Worm (Caenorhabditis elegans) whole organism, young adult: Measurements from ENCODE around the gene mob-2.

ENCODE experiments used
- C17E4.6 ChIP-seq: fragments of 200-800 bp; sonication (Bioruptor generic); IDR thresholded peaks from 2 replicates; pipeline ENCODE4 v1.3.6; 2022; ENCODE audit warnings: missing genetic modification reagents, missing genetic modification characterization, missing compliant biosample characterization
- F23B12.7 ChIP-seq: sonication (generic microtip); optimal IDR thresholded peaks from 2 replicates; lab custom pipeline; 2017; ENCODE audit warnings: missing genetic modification characterization, mild to moderate bottlenecking, missing compliant biosample characterization, antibody characterized with exemption, moderate library complexity; ENCODE audit not compliant: insufficient read depth
- F33H1.4 ChIP-seq: fragments of 200-800 bp; sonication (Bioruptor generic); IDR thresholded peaks from 2 replicates; pipeline ENCODE4 v1.3.6; 2022; ENCODE audit warnings: missing genetic modification reagents, missing genetic modification characterization, missing compliant biosample characterization
- F37B4.10 ChIP-seq: fragments of 200-800 bp; sonication (Bioruptor generic); IDR thresholded peaks from 2 replicates; pipeline ENCODE4 v1.3.6; 2022; ENCODE audit warnings: missing genetic modification characterization, missing compliant biosample characterization
- F39B2.1 ChIP-seq: fragments of 200-800 bp; sonication (Bioruptor generic); IDR thresholded peaks from 2 replicates; pipeline ENCODE4 v1.3.6; 2022; ENCODE audit warnings: missing genetic modification reagents, missing genetic modification characterization, missing compliant biosample characterization
- F52B5.7 ChIP-seq: sonication (generic microtip); optimal IDR thresholded peaks from 2 replicates; lab custom pipeline; 2016; ENCODE audit warnings: mild to moderate bottlenecking, missing genetic modification characterization, missing compliant biosample characterization
- T07F8.4 ChIP-seq: sonication (generic microtip); optimal IDR thresholded peaks from 2 replicates; lab custom pipeline; 2016; ENCODE audit warnings: mild to moderate bottlenecking, missing genetic modification characterization, moderate library complexity, missing compliant biosample characterization
- T26A5.8 ChIP-seq: sonication (generic microtip); optimal IDR thresholded peaks from 2 replicates; lab custom pipeline; 2016; ENCODE audit warnings: missing genetic modification characterization, missing compliant biosample characterization
- ZK185.1 ChIP-seq: sonication (generic microtip); optimal IDR thresholded peaks from 2 replicates; lab custom pipeline; 2016; ENCODE audit warnings: mild to moderate bottlenecking, missing genetic modification characterization, missing compliant biosample characterization; ENCODE audit not compliant: poor library complexity, severe bottlenecking
- akir-1 ChIP-seq: fragments of 200-800 bp; sonication (Bioruptor generic); optimal IDR thresholded peaks from 2 replicates; lab custom pipeline; 2018; ENCODE audit warnings: mild to moderate bottlenecking, missing genetic modification characterization, moderate library complexity, missing compliant biosample characterization
- aptf-3 ChIP-seq: fragments of 200-800 bp; sonication (Bioruptor generic); IDR thresholded peaks from 2 replicates; pipeline ENCODE4 v1.3.6; 2022; ENCODE audit warnings: missing genetic modification characterization, missing compliant biosample characterization
- bed-1 ChIP-seq: fragments of 200-800 bp; sonication (Bioruptor generic); IDR thresholded peaks from 2 replicates; pipeline ENCODE4 v1.3.6; 2022; ENCODE audit warnings: missing genetic modification reagents, missing genetic modification characterization, missing compliant biosample characterization
- bed-2 ChIP-seq: fragments of 200-800 bp; sonication (Bioruptor generic); IDR thresholded peaks from 2 replicates; pipeline ENCODE4 v1.3.6; 2022; ENCODE audit warnings: missing genetic modification reagents, missing genetic modification characterization, missing compliant biosample characterization
- ccch-3 ChIP-seq: fragments of 200-800 bp; sonication (Bioruptor generic); optimal IDR thresholded peaks from 2 replicates; lab custom pipeline; 2018; ENCODE audit warnings: mild to moderate bottlenecking, missing genetic modification characterization, missing compliant biosample characterization
- cebp-1 ChIP-seq, 2 experiments: fragments of 200-800 bp in 1 of 2; sonication (Bioruptor generic) in 1 of 2; sonication (generic microtip) in 1 of 2; IDR thresholded peaks in 1 of 2; optimal IDR thresholded peaks in 1 of 2; 2 replicates each; pipeline versions ENCODE4 v1.3.6 to Lab custom; 2017 to 2022; ENCODE audit warnings: missing compliant biosample characterization in 2 of 2, missing genetic modification characterization in 2 of 2, mild to moderate bottlenecking in 1 of 2, missing genetic modification reagents in 1 of 2, moderate library complexity in 1 of 2
- ceh-100 ChIP-seq: fragments of 200-800 bp; sonication (Bioruptor generic); IDR thresholded peaks from 2 replicates; pipeline ENCODE4 v1.3.6; 2022; ENCODE audit warnings: missing genetic modification reagents, missing genetic modification characterization, missing compliant biosample characterization
- ceh-27 ChIP-seq: fragments of 200-800 bp; sonication (Bioruptor generic); optimal IDR thresholded peaks from 2 replicates; lab custom pipeline; 2018; ENCODE audit warnings: mild to moderate bottlenecking, missing genetic modification characterization, moderate library complexity, missing compliant biosample characterization
- ceh-58 ChIP-seq: fragments of 200-800 bp; sonication (Bioruptor generic); IDR thresholded peaks from 2 replicates; pipeline ENCODE4 v1.3.6; 2022; ENCODE audit warnings: missing genetic modification characterization, missing compliant biosample characterization
- chd-7 ChIP-seq: sonication (generic microtip); optimal IDR thresholded peaks from 2 replicates; lab custom pipeline; 2016; ENCODE audit warnings: mild to moderate bottlenecking, missing genetic modification characterization, moderate library complexity, missing compliant biosample characterization
- die-1 ChIP-seq: sonication (generic microtip); optimal IDR thresholded peaks from 2 replicates; lab custom pipeline; 2016; ENCODE audit warnings: missing genotype, mild to moderate bottlenecking, missing genetic modification characterization, missing compliant biosample characterization
- dpl-1 ChIP-seq: fragments of 150-350 bp; optimal IDR thresholded peaks from 2 replicates; lab custom pipeline; 2014; ENCODE audit warnings: missing biosample characterization, missing genetic modification reagents, missing genetic modification characterization
- egl-18 ChIP-seq: fragments of 200-800 bp; sonication (Bioruptor generic); IDR thresholded peaks from 2 replicates; pipeline ENCODE4 v1.3.6; 2022; ENCODE audit warnings: missing genetic modification reagents, missing genetic modification characterization, missing compliant biosample characterization
- egl-44 ChIP-seq: fragments of 200-800 bp; sonication (Bioruptor generic); IDR thresholded peaks from 2 replicates; pipeline ENCODE4 v1.3.6; 2022; ENCODE audit warnings: missing genetic modification reagents, missing genetic modification characterization, missing compliant biosample characterization
- egrh-3 ChIP-seq: fragments of 200-800 bp; sonication (Bioruptor generic); IDR thresholded peaks from 2 replicates; pipeline ENCODE4 v1.3.6; 2022; ENCODE audit warnings: missing genetic modification reagents, missing genetic modification characterization, missing compliant biosample characterization
- him-1 ChIP-seq: sonication (generic microtip); optimal IDR thresholded peaks from 2 replicates; lab custom pipeline; 2016; ENCODE audit warnings: missing genotype, missing genetic modification reagents, missing genetic modification characterization, missing compliant biosample characterization
- hlh-26 ChIP-seq: fragments of 200-800 bp; sonication (Bioruptor generic); conservative IDR thresholded peaks from 2 replicates; pipeline ENCODE4 v1.3.6; 2022; ENCODE audit warnings: missing genetic modification reagents, missing genetic modification characterization, missing compliant biosample characterization
- hmg-20 ChIP-seq: fragments of 200-800 bp; sonication (Bioruptor generic); IDR thresholded peaks from 2 replicates; pipeline ENCODE4 v1.3.6; 2022; ENCODE audit warnings: missing genetic modification reagents, missing genetic modification characterization, missing compliant biosample characterization
- let-526 ChIP-seq: fragments of 200-800 bp; sonication (Bioruptor generic); IDR thresholded peaks from 2 replicates; pipeline ENCODE4 v1.3.6; 2022; ENCODE audit warnings: missing genetic modification reagents, missing genetic modification characterization, missing compliant biosample characterization
- let-607 ChIP-seq, 2 experiments: fragments of 200-800 bp in 1 of 2; sonication (Bioruptor generic) in 1 of 2; sonication (generic microtip) in 1 of 2; optimal IDR thresholded peaks; 2 replicates each; lab custom pipeline; 2016 to 2018; ENCODE audit warnings: mild to moderate bottlenecking in 2 of 2, missing compliant biosample characterization in 2 of 2, missing genetic modification characterization in 2 of 2, moderate library complexity in 2 of 2, missing genotype in 1 of 2
- lir-1 ChIP-seq: fragments of 200-800 bp; sonication (Bioruptor generic); conservative IDR thresholded peaks from 2 replicates; pipeline ENCODE4 v1.3.6; 2022; ENCODE audit warnings: missing genetic modification reagents, missing genetic modification characterization, missing compliant biosample characterization
- lsy-27 ChIP-seq: sonication (generic microtip); optimal IDR thresholded peaks from 2 replicates; lab custom pipeline; 2017; ENCODE audit warnings: missing genetic modification characterization, mild to moderate bottlenecking, missing compliant biosample characterization, antibody characterized with exemption, missing genotype, borderline replicate concordance; ENCODE audit not compliant: insufficient read depth
- madf-6 ChIP-seq: fragments of 200-800 bp; sonication (Bioruptor generic); IDR thresholded peaks from 2 replicates; pipeline ENCODE4 v1.3.6; 2022; ENCODE audit warnings: missing genetic modification reagents, missing genetic modification characterization, missing compliant biosample characterization
- madf-8 ChIP-seq: fragments of 200-800 bp; sonication (Bioruptor generic); conservative IDR thresholded peaks from 2 replicates; pipeline ENCODE4 v1.3.6; 2022; ENCODE audit warnings: missing genetic modification reagents, missing genetic modification characterization, missing compliant biosample characterization
- mel-28 ChIP-seq: sonication (generic microtip); optimal IDR thresholded peaks from 2 replicates; lab custom pipeline; 2016; ENCODE audit warnings: borderline replicate concordance, mild to moderate bottlenecking, missing genetic modification characterization, missing compliant biosample characterization
- mes-4 ChIP-seq: sonication (generic microtip); optimal IDR thresholded peaks from 2 replicates; lab custom pipeline; 2016; ENCODE audit warnings: missing genotype, missing genetic modification characterization, missing compliant biosample characterization
- mxl-1 ChIP-seq: sonication (generic microtip); optimal IDR thresholded peaks from 2 replicates; lab custom pipeline; 2016; ENCODE audit warnings: missing genetic modification characterization, missing compliant biosample characterization
- nhr-179 ChIP-seq: sonication (generic microtip); optimal IDR thresholded peaks from 2 replicates; lab custom pipeline; 2016; ENCODE audit warnings: mild to moderate bottlenecking, missing genetic modification characterization, missing compliant biosample characterization
- pha-4 ChIP-seq: fragments of 150-350 bp; sonication (generic microtip); optimal IDR thresholded peaks from 2 replicates; lab custom pipeline; 2014; ENCODE audit warnings: missing biosample characterization, missing genetic modification reagents, missing genetic modification characterization
- rec-8 ChIP-seq, 2 experiments: sonication (generic microtip); optimal IDR thresholded peaks; 2 replicates each; lab custom pipeline; 2016; ENCODE audit warnings: mild to moderate bottlenecking in 2 of 2, missing genetic modification characterization in 2 of 2, missing genetic modification reagents in 2 of 2, missing genotype in 2 of 2, missing biosample characterization in 1 of 2, missing compliant biosample characterization in 1 of 2, moderate library complexity in 1 of 2
- rpc-1 ChIP-seq, 2 experiments: fragments of 150-350 bp in 1 of 2; sonication (generic microtip) in 1 of 2; optimal IDR thresholded peaks; 2 replicates each; lab custom pipeline; 2014 to 2018; ENCODE audit warnings: missing biosample characterization in 1 of 2, missing genetic modification characterization in 1 of 2, missing genetic modification reagents in 1 of 2, missing genotype in 1 of 2
- snpc-3.4 ChIP-seq: sonication (generic microtip); optimal IDR thresholded peaks from 2 replicates; lab custom pipeline; 2017; ENCODE audit warnings: missing genetic modification characterization, mild to moderate bottlenecking, missing compliant biosample characterization, antibody characterized with exemption, moderate library complexity, missing genotype, missing genetic modification reagents
- snpc-4 ChIP-seq, 5 experiments: fragments of 150-350 bp in 1 of 5; sonication (generic microtip) in 4 of 5; optimal IDR thresholded peaks; 2 replicates each; lab custom pipeline; 2014 to 2018; ENCODE audit warnings: missing genetic modification characterization in 5 of 5, missing biosample characterization in 3 of 5, antibody characterized with exemption in 2 of 5, mild to moderate bottlenecking in 2 of 5, missing compliant biosample characterization in 2 of 5, missing genotype in 2 of 5, moderate library complexity in 2 of 5, missing genetic modification reagents in 1 of 5
- unc-130 ChIP-seq: sonication (generic microtip); optimal IDR thresholded peaks from 2 replicates; lab custom pipeline; 2016; ENCODE audit warnings: missing genetic modification reagents, missing genetic modification characterization, missing compliant biosample characterization
- ztf-22 ChIP-seq: fragments of 200-800 bp; sonication (Bioruptor generic); optimal IDR thresholded peaks from 2 replicates; lab custom pipeline; 2018; ENCODE audit warnings: mild to moderate bottlenecking, missing genetic modification characterization, moderate library complexity, missing compliant biosample characterization
- ztf-6 ChIP-seq: fragments of 200-800 bp; sonication (Bioruptor generic); IDR thresholded peaks from 2 replicates; pipeline ENCODE4 v1.3.6; 2022; ENCODE audit warnings: missing genetic modification reagents, missing genetic modification characterization, missing compliant biosample characterization

Gene mob-2

ce11 chrX:13104966-13105365 is 64.9 kb downstream of the mob-2 start, which contains the start of gene F17H10.1 (continued):
- TF ChIP-seq madf-8 (GFP tag; lab: Robert Waterston, UW) (no peak), lsy-27 (no peak), nhr-179 (tag; lab: Kevin White, UChicago) (no peak), aptf-3 (GFP tag; lab: Robert Waterston, UW) (no peak), dpl-1 (GFP tag; lab: Kevin White, UChicago) (no peak), F37B4.10 (GFP tag; lab: Robert Waterston, UW) (no peak), mxl-1 (tag; lab: Kevin White, UChicago) (no peak), C17E4.6 (no peak), die-1 (peak; percentile 66), F33H1.4 (GFP tag; lab: Robert Waterston, UW) (no peak), egrh-3 (GFP tag; lab: Robert Waterston, UW) (no peak), bed-1 (GFP tag; lab: Robert Waterston, UW) (no peak), mel-28 (tag; lab: Kevin White, UChicago) (no peak), bed-2 (GFP tag; lab: Robert Waterston, UW) (no peak), rpc-1 (optimal IDR thresholded peaks at IDR 0.05; lab: Kevin White, UChicago) (no peak), rpc-1 (tag; optimal IDR thresholded peaks at IDR 0.05; lab: Kevin White, UChicago) (no peak), T07F8.4 (tag; lab: Kevin White, UChicago) (no peak), F39B2.1 (GFP tag; lab: Robert Waterston, UW) (no peak), madf-6 (GFP tag; lab: Robert Waterston, UW) (peak; percentile 36), let-607 (tag; optimal IDR thresholded peaks at IDR 0.05; lab: Kevin White, UChicago) (peak in 1 of 2 experiments; percentile 76), ceh-100 (no peak), hmg-20 (no peak), snpc-4 (GFP tag; optimal IDR thresholded peaks at IDR 0.05; lab: Kevin White, UChicago) (no peak), snpc-4 (tag; optimal IDR thresholded peaks at IDR 0.05; lab: Kevin White, UChicago) (peak in 2 of 4 experiments; percentile 9 to 36), cebp-1 (GFP tag; IDR thresholded peaks at IDR 0.05; lab: Robert Waterston, UW) (0 out of 2 replicates have a peak, but pooled peaks have one; percentile 44), cebp-1 (tag; optimal IDR thresholded peaks at IDR 0.05; lab: Kevin White, UChicago) (peak; percentile 82), F23B12.7 (peak; percentile 39), egl-18 (GFP tag; lab: Robert Waterston, UW) (no peak), ZK185.1 (tag; lab: Kevin White, UChicago) (peak; percentile 54), mes-4 (no peak), rec-8 (tag; optimal IDR thresholded peaks at IDR 0.05; lab: Kevin White, UChicago) (no peak), ztf-22 (GFP tag; lab: Kevin White, UChicago) (peak; percentile 68), lir-1 (peak; percentile 64), ceh-27 (GFP tag; lab: Kevin White, UChicago) (peak; percentile 68), ceh-58 (GFP tag; lab: Robert Waterston, UW) (no peak), unc-130 (GFP tag; lab: Kevin White, UChicago) (no peak), snpc-3.4 (tag; lab: Kevin White, UChicago) (no peak), ccch-3 (GFP tag; lab: Kevin White, UChicago) (no peak), let-526 (GFP tag; lab: Robert Waterston, UW) (peak; percentile 86; the same call in 1 of the 2 replicates), hlh-26 (GFP tag; lab: Robert Waterston, UW) (no peak), F52B5.7 (tag; lab: Kevin White, UChicago) (no peak), egl-44 (no peak), chd-7 (peak; percentile 78), him-1 (tag; lab: Kevin White, UChicago) (no peak), T26A5.8 (tag; lab: Kevin White, UChicago) (no peak), akir-1 (GFP tag; lab: Kevin White, UChicago) (no peak), ztf-6 (GFP tag; lab: Robert Waterston, UW) (0 out of 2 replicates have a peak, but pooled peaks have one; percentile 21), pha-4 (no peak)
